Fruit fly (Drosophila melanogaster) whole organism, embryonic: ENCODE results near the gene MED18.

Source experiments
- Awh ChIP-seq: fragments of 200-800 bp; sonication (Bioruptor generic); IDR thresholded peaks from 2 replicates; pipeline ENCODE4, ENCODE4 v1.3.6; 2022; ENCODE audit warnings: missing biosample characterization, missing genetic modification characterization
- CG13775 ChIP-seq: fragments of 200-800 bp; sonication (Bioruptor generic); optimal IDR thresholded peaks from 3 replicates; lab custom pipeline; 2017; ENCODE audit warnings: missing biosample characterization, mild to moderate bottlenecking, missing genetic modification characterization
- CG13894 ChIP-seq: fragments of 200-800 bp; sonication (Bioruptor generic); optimal IDR thresholded peaks from 3 replicates; lab custom pipeline; 2018; ENCODE audit warnings: missing biosample characterization, mild to moderate bottlenecking, missing genetic modification characterization, moderate library complexity
- CG15514 ChIP-seq: fragments of 200-800 bp; sonication (Bioruptor generic); optimal IDR thresholded peaks from 3 replicates; lab custom pipeline; 2017; ENCODE audit warnings: missing biosample characterization, missing genetic modification characterization, mild to moderate bottlenecking, moderate library complexity, missing genetic modification reagents
- CG1602 ChIP-seq: fragments of 200-800 bp; sonication (Bioruptor generic); optimal IDR thresholded peaks from 3 replicates; lab custom pipeline; 2016; ENCODE audit warnings: missing biosample characterization, missing genetic modification characterization
- CG16813 ChIP-seq: fragments of 200-800 bp; sonication (Bioruptor generic); IDR thresholded peaks from 3 replicates; pipeline ENCODE4 v1.3.6; 2022; ENCODE audit warnings: missing biosample characterization, missing genetic modification characterization; ENCODE audit not compliant: partially characterized antibody
- CG17359 ChIP-seq: fragments of 200-800 bp; sonication (Bioruptor generic); optimal IDR thresholded peaks from 3 replicates; lab custom pipeline; 2018; ENCODE audit warnings: missing biosample characterization, mild to moderate bottlenecking, missing genetic modification characterization, moderate library complexity
- CG17612 ChIP-seq: fragments of 200-800 bp; sonication (Bioruptor generic); IDR thresholded peaks from 2 replicates; pipeline ENCODE4 v1.3.6; 2022; ENCODE audit warnings: missing biosample characterization, missing genetic modification characterization
- CG2889 ChIP-seq: fragments of 200-800 bp; sonication (Bioruptor generic); IDR thresholded peaks from 3 replicates; pipeline ENCODE4 v1.3.6; 2022; ENCODE audit warnings: missing biosample characterization, missing genetic modification characterization
- CG30403 ChIP-seq: fragments of 200-800 bp; sonication (Bioruptor generic); optimal IDR thresholded peaks from 3 replicates; lab custom pipeline; 2016; ENCODE audit warnings: missing biosample characterization, missing genetic modification characterization
- CG31441 ChIP-seq: fragments of 200-800 bp; sonication (Bioruptor generic); IDR thresholded peaks from 2 replicates; pipeline ENCODE4 v1.3.6; 2022; ENCODE audit warnings: missing biosample characterization, missing genetic modification characterization
- CG3407 ChIP-seq: fragments of 200-800 bp; sonication (Bioruptor generic); optimal IDR thresholded peaks from 2 replicates; lab custom pipeline; 2018; ENCODE audit warnings: missing biosample characterization, mild to moderate bottlenecking, missing genetic modification characterization
- CG34422 ChIP-seq: fragments of 200-800 bp; sonication (Bioruptor generic); IDR thresholded peaks from 3 replicates; pipeline ENCODE4 v1.3.6; 2022; ENCODE audit warnings: missing biosample characterization, missing genetic modification characterization
- CG4854 ChIP-seq: fragments of 200-800 bp; sonication (Bioruptor generic); optimal IDR thresholded peaks from 2 replicates; lab custom pipeline; 2016; ENCODE audit warnings: missing biosample characterization, missing genetic modification characterization, inconsistent platforms
- CG5180 ChIP-seq: fragments of 200-800 bp; sonication (Bioruptor generic); optimal IDR thresholded peaks from 3 replicates; lab custom pipeline; 2017; ENCODE audit warnings: missing biosample characterization, missing genetic modification characterization, mild to moderate bottlenecking, moderate library complexity, missing genetic modification reagents
- CG6683 ChIP-seq: fragments of 200-800 bp; sonication (Bioruptor generic); optimal IDR thresholded peaks from 2 replicates; lab custom pipeline; 2017; ENCODE audit warnings: missing biosample characterization, mild to moderate bottlenecking, missing genetic modification characterization, missing genetic modification reagents
- CG7271 ChIP-seq: fragments of 200-800 bp; sonication (Bioruptor generic); optimal IDR thresholded peaks from 2 replicates; lab custom pipeline; 2018; ENCODE audit warnings: missing biosample characterization, mild to moderate bottlenecking, missing genetic modification characterization, moderate library complexity
- CG7372 ChIP-seq: fragments of 200-800 bp; sonication (Bioruptor generic); IDR thresholded peaks from 2 replicates; pipeline ENCODE4 v1.3.6; 2022; ENCODE audit warnings: missing biosample characterization, missing genetic modification characterization
- CG7786 ChIP-seq: fragments of 200-800 bp; sonication (Bioruptor generic); optimal IDR thresholded peaks from 2 replicates; lab custom pipeline; 2016; ENCODE audit warnings: missing biosample characterization, missing genetic modification characterization
- CG8089 ChIP-seq: fragments of 200-800 bp; sonication (Bioruptor generic); optimal IDR thresholded peaks from 3 replicates; lab custom pipeline; 2016; ENCODE audit warnings: missing biosample characterization, missing genetic modification characterization
- Fer1 ChIP-seq: fragments of 200-800 bp; sonication (Bioruptor generic); optimal IDR thresholded peaks from 2 replicates; lab custom pipeline; 2017; ENCODE audit warnings: missing biosample characterization, mild to moderate bottlenecking, missing genetic modification characterization
- HLHmδ ChIP-seq: fragments of 200-800 bp; sonication (Bioruptor generic); optimal IDR thresholded peaks from 2 replicates; lab custom pipeline; 2018; ENCODE audit warnings: missing biosample characterization, mild to moderate bottlenecking, missing genetic modification characterization, moderate library complexity
- Hr3 ChIP-seq: fragments of 200-800 bp; sonication (Bioruptor generic); optimal IDR thresholded peaks from 3 replicates; lab custom pipeline; 2016; ENCODE audit warnings: missing biosample characterization, missing genetic modification characterization
- Hsf ChIP-seq: fragments of 200-800 bp; sonication (Bioruptor generic); optimal IDR thresholded peaks from 3 replicates; lab custom pipeline; 2016; ENCODE audit warnings: missing biosample characterization, missing genetic modification characterization
- Jarid2 ChIP-seq: fragments of 200-800 bp; sonication (Bioruptor generic); optimal IDR thresholded peaks from 3 replicates; lab custom pipeline; 2017; ENCODE audit warnings: mild to moderate bottlenecking, missing biosample characterization, missing genetic modification reagents, missing genetic modification characterization
- Myb ChIP-seq: fragments of 200-800 bp; sonication (Bioruptor generic); optimal IDR thresholded peaks from 2 replicates; lab custom pipeline; 2016; ENCODE audit warnings: missing biosample characterization, missing genetic modification characterization
- NK7.1 ChIP-seq: fragments of 200-800 bp; sonication (Bioruptor generic); optimal IDR thresholded peaks from 3 replicates; lab custom pipeline; 2016; ENCODE audit warnings: missing biosample characterization, missing genetic modification characterization
- Neu2 ChIP-seq: fragments of 200-800 bp; sonication (Bioruptor generic); optimal IDR thresholded peaks from 3 replicates; lab custom pipeline; 2016; ENCODE audit warnings: missing biosample characterization, missing genetic modification characterization, borderline replicate concordance
- Nf-YA ChIP-seq: fragments of 200-800 bp; sonication (Bioruptor generic); IDR thresholded peaks from 2 replicates; pipeline ENCODE4 v1.3.6; 2022; ENCODE audit warnings: missing biosample characterization, missing genetic modification characterization
- Optix ChIP-seq: fragments of 200-800 bp; sonication (Bioruptor generic); IDR thresholded peaks from 3 replicates; pipeline ENCODE4 v1.3.6; 2022; ENCODE audit warnings: missing biosample characterization, missing genetic modification characterization
- Scr ChIP-seq: fragments of 200-800 bp; sonication (Bioruptor generic); IDR thresholded peaks from 2 replicates; pipeline ENCODE4 v1.3.6; 2022; ENCODE audit warnings: missing biosample characterization, missing genetic modification characterization; ENCODE audit not compliant: partially characterized antibody
- Sin3A ChIP-seq: fragments of >200 bp; optimal IDR thresholded peaks from 2 replicates; lab custom pipeline; 2018
- Spps ChIP-seq: fragments of 200-800 bp; sonication (Bioruptor generic); optimal IDR thresholded peaks from 2 replicates; lab custom pipeline; 2018; ENCODE audit warnings: missing biosample characterization, mild to moderate bottlenecking, missing genetic modification characterization
- al ChIP-seq: fragments of 200-800 bp; sonication (Bioruptor generic); IDR thresholded peaks from 2 replicates; pipeline ENCODE4 v1.3.6; 2022; ENCODE audit warnings: missing biosample characterization, missing genetic modification characterization
- ara ChIP-seq: fragments of 200-800 bp; sonication (Bioruptor generic); IDR thresholded peaks from 2 replicates; pipeline ENCODE4 v1.3.6; 2022; ENCODE audit warnings: missing biosample characterization, missing genetic modification characterization
- ase ChIP-seq: fragments of 200-800 bp; sonication (Bioruptor generic); IDR thresholded peaks from 3 replicates; pipeline ENCODE4 v1.3.6; 2022; ENCODE audit warnings: missing biosample characterization, missing genetic modification characterization
- bab2 ChIP-seq: fragments of 200-800 bp; sonication (Bioruptor generic); optimal IDR thresholded peaks from 2 replicates; lab custom pipeline; 2016; ENCODE audit warnings: missing biosample characterization, missing genetic modification characterization
- chinmo ChIP-seq: fragments of 200-800 bp; sonication (Bioruptor generic); IDR thresholded peaks from 4 replicates; pipeline ENCODE4 v1.3.6; 2022; ENCODE audit warnings: missing biosample characterization, missing genetic modification characterization; ENCODE audit not compliant: partially characterized antibody
- chn ChIP-seq: fragments of 200-800 bp; sonication (Bioruptor generic); optimal IDR thresholded peaks from 2 replicates; lab custom pipeline; 2016; ENCODE audit warnings: missing biosample characterization, missing genetic modification characterization
- da ChIP-seq: fragments of 200-800 bp; sonication (Bioruptor generic); optimal IDR thresholded peaks from 2 replicates; lab custom pipeline; 2016; ENCODE audit warnings: missing biosample characterization, missing genetic modification characterization
- danr ChIP-seq: fragments of 200-800 bp; sonication (Bioruptor generic); IDR thresholded peaks from 2 replicates; pipeline ENCODE4 v1.3.6; 2022; ENCODE audit warnings: missing biosample characterization, missing genetic modification characterization
- dimm ChIP-seq: fragments of 200-800 bp; sonication (Bioruptor generic); IDR thresholded peaks from 2 replicates; pipeline ENCODE4 v1.3.6; 2022; ENCODE audit warnings: missing biosample characterization, missing genetic modification characterization
- dmrt11E ChIP-seq: fragments of 200-800 bp; sonication (Bioruptor generic); optimal IDR thresholded peaks from 3 replicates; lab custom pipeline; 2018; ENCODE audit warnings: missing biosample characterization, mild to moderate bottlenecking, missing genetic modification characterization, moderate library complexity
- gcm2 ChIP-seq: fragments of 200-800 bp; sonication (Bioruptor generic); optimal IDR thresholded peaks from 2 replicates; lab custom pipeline; 2016; ENCODE audit warnings: missing biosample characterization, missing genetic modification characterization
- jing ChIP-seq: fragments of 200-800 bp; sonication (Bioruptor generic); optimal IDR thresholded peaks from 2 replicates; lab custom pipeline; 2018; ENCODE audit warnings: missing biosample characterization, mild to moderate bottlenecking, missing genetic modification characterization
- luna ChIP-seq: fragments of 200-800 bp; sonication (Bioruptor generic); optimal IDR thresholded peaks from 2 replicates; lab custom pipeline; 2016; ENCODE audit warnings: missing biosample characterization, missing genetic modification characterization
- nau ChIP-seq: fragments of 200-800 bp; sonication (Bioruptor generic); optimal IDR thresholded peaks from 3 replicates; lab custom pipeline; 2017; ENCODE audit warnings: missing biosample characterization, mild to moderate bottlenecking, missing genetic modification characterization, missing genetic modification reagents
- sisA ChIP-seq: fragments of 200-800 bp; sonication (Bioruptor generic); IDR thresholded peaks from 2 replicates; pipeline ENCODE4 v1.3.6; 2022; ENCODE audit warnings: missing biosample characterization, missing genetic modification characterization
- sug ChIP-seq: fragments of 200-800 bp; optimal IDR thresholded peaks from 2 replicates; lab custom pipeline; 2019; ENCODE audit warnings: missing biosample characterization, mild to moderate bottlenecking, missing genetic modification characterization, moderate library complexity
- ttk ChIP-seq: fragments of 200-800 bp; sonication (Bioruptor generic); IDR thresholded peaks from 2 replicates; pipeline ENCODE4 v2.1.2; 2022; ENCODE audit warnings: missing biosample characterization, missing genetic modification characterization
- tx ChIP-seq: fragments of 200-800 bp; sonication (Bioruptor generic); optimal IDR thresholded peaks from 2 replicates; lab custom pipeline; 2016; ENCODE audit warnings: missing biosample characterization, missing genetic modification characterization

Gene MED18

DNA sequence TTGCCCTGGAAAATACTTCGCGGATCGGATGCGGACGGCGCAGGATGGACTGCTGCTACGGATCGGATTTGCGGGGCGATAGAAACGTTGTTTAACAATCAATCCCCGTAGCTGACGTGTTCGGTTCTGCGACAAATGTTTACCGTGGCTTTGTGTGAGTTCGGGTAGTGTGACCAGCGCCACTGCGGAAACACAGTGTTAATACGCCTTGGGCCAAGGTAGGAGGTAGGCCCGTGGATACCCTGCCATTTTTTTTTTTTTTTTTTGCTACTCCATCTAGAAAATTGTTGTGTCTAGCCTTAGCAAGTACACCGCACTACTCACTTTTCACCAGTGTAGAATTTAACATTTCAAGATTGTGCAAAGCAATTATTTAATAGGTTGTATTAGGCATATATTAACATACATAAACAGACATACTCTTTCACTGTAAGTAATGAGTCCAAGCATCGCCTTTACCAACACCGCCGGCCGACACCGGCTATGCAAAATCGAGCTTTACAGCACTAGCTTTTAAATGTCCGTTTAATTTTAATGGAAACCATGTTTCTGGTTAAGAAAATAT lies 4.0 kb upstream of the MED18 start, which contains the start of gene deltaCOP (continued):
- TF ChIP-seq bab2 (GFP tag; lab: Kevin White, UChicago) (peak; percentile 91), ttk (GFP tag; lab: Robert Waterston, UW) (peak; percentile 73), dimm (GFP tag; lab: Robert Waterston, UW) (no peak), Hsf (GFP tag; lab: Kevin White, UChicago) (peak; percentile 92), CG17612 (GFP tag; lab: Robert Waterston, UW) (0 out of 2 replicates have a peak, but pooled peaks have one; percentile 43), chinmo (GFP tag; lab: Robert Waterston, UW) (no peak), CG6683 (GFP tag; lab: Kevin White, UChicago) (peak; percentile 41), CG5180 (GFP tag; lab: Kevin White, UChicago) (no peak), CG15514 (GFP tag; lab: Kevin White, UChicago) (peak; percentile 77), CG1602 (GFP tag; lab: Kevin White, UChicago) (peak; percentile 84), HLHmδ (GFP tag; lab: Kevin White, UChicago) (no peak), CG2889 (GFP tag; lab: Robert Waterston, UW) (peak; percentile 82; the same call in 2 of the 3 replicates), CG34422 (peak; percentile 85; the same call in 2 of the 3 replicates), CG13775 (peak; percentile 84), CG31441 (no peak; the same call in 1 of the 2 replicates), nau (GFP tag; lab: Kevin White, UChicago) (no peak), da (GFP tag; lab: Kevin White, UChicago) (peak; percentile 88), Optix (GFP tag; lab: Robert Waterston, UW) (peak; percentile 87), Neu2 (GFP tag; lab: Kevin White, UChicago) (peak; percentile 60), Myb (peak; percentile 92), dmrt11E (tag; lab: Kevin White, UChicago) (peak; percentile 66), CG13894 (tag; lab: Kevin White, UChicago) (peak; percentile 70), CG16813 (GFP tag; lab: Robert Waterston, UW) (no peak), ase (peak; percentile 74; the same call in 2 of the 3 replicates), chn (GFP tag; lab: Kevin White, UChicago) (peak; percentile 87), Fer1 (GFP tag; lab: Kevin White, UChicago) (peak; percentile 78), ara (GFP tag; lab: Robert Waterston, UW) (no peak), CG7786 (GFP tag; lab: Kevin White, UChicago) (peak; percentile 93), Nf-YA (GFP tag; lab: Robert Waterston, UW) (no peak), NK7.1 (GFP tag; lab: Kevin White, UChicago) (peak; percentile 78), CG8089 (GFP tag; lab: Kevin White, UChicago) (peak; percentile 88), Scr (GFP tag; lab: Robert Waterston, UW) (peak; percentile 34; the same call in 1 of the 2 replicates), sug (tag; lab: Kevin White, UChicago) (peak; percentile 78), luna (GFP tag; lab: Kevin White, UChicago) (peak; percentile 89), Jarid2 (GFP tag; lab: Kevin White, UChicago) (no peak), CG7271 (peak; percentile 3), CG30403 (GFP tag; lab: Kevin White, UChicago) (peak; percentile 93), CG4854 (GFP tag; lab: Kevin White, UChicago) (peak; percentile 46), Awh (GFP tag; lab: Robert Waterston, UW) (peak; percentile 67), tx (peak; percentile 92), gcm2 (GFP tag; lab: Kevin White, UChicago) (peak; percentile 42), al (GFP tag; lab: Robert Waterston, UW) (peak; percentile 88), Spps (tag; lab: Kevin White, UChicago) (peak; percentile 14), CG3407 (GFP tag; lab: Kevin White, UChicago) (peak; percentile 62), jing (GFP tag; lab: Kevin White, UChicago) (no peak), Hr3 (peak; percentile 91), sisA (peak; percentile 90), CG7372 (peak; percentile 73), danr (peak; percentile 78), Sin3A (lab: Kevin White, UChicago) (peak; percentile 85), CG17359 (tag; lab: Kevin White, UChicago) (peak; percentile 76)
